Worm (Caenorhabditis elegans): Measurements from ENCODE around the gene Y69A2AR.46.

- TF ChIP-seq nhr-237 (tag; optimal IDR thresholded peaks at IDR 0.05) (no peak), nhr-11 (tag; optimal IDR thresholded peaks at IDR 0.05) (peak; percentile 98), fos-1 (tag; optimal IDR thresholded peaks at IDR 0.05) (peak; percentile 46), mxl-2 (GFP tag; conservative IDR thresholded peaks at IDR 0.05) (peak; percentile 96), snpc-1.2 (GFP tag; IDR thresholded peaks at IDR 0.05) (peak; percentile 48), mdl-1 (tag; optimal IDR thresholded peaks at IDR 0.05) (peak; percentile 86 to 97), snpc-4 (tag; optimal IDR thresholded peaks at IDR 0.05) (peak; percentile 41), skn-1 (tag; optimal IDR thresholded peaks at IDR 0.05) (peak; percentile 91), spr-1 (tag; optimal IDR thresholded peaks at IDR 0.05) (peak; percentile 90), tag-97 (GFP tag; IDR thresholded peaks at IDR 0.05) (no peak), mep-1 (tag; optimal IDR thresholded peaks at IDR 0.05) (peak; percentile 97)
Observed at ce11 chrIV:2601988-2602861, 40.8 kb downstream of the Y69A2AR.46 start.
